Worm (Caenorhabditis elegans): ENCODE results near the gene gbas-1.

ce11 chrII:2480099-2480498 is 24.6 kb upstream of the gbas-1 start, which contains the start of gene F53G2.3:
- TF ChIP-seq npax-4 (tag; optimal IDR thresholded peaks at IDR 0.05) (no peak), ceh-19 (GFP tag; optimal IDR thresholded peaks at IDR 0.05) (no peak), fkh-10 (GFP tag; optimal IDR thresholded peaks at IDR 0.05) (no peak), unc-86 (tag; optimal IDR thresholded peaks at IDR 0.05) (no peak), tbx-2 (tag; optimal IDR thresholded peaks at IDR 0.05) (no peak), unc-55 (GFP tag; optimal IDR thresholded peaks at IDR 0.05) (no peak), pag-3 (tag; optimal IDR thresholded peaks at IDR 0.05; ENCODE audit: borderline replicate concordance) (no peak), sox-4 (tag; optimal IDR thresholded peaks at IDR 0.05) (no peak), elt-2 (tag; optimal IDR thresholded peaks at IDR 0.05) (no peak), nhr-11 (tag; optimal IDR thresholded peaks at IDR 0.05) (no peak), unc-3 (GFP tag; conservative IDR thresholded peaks at IDR 0.05) (no peak), unc-3 (tag; optimal IDR thresholded peaks at IDR 0.05) (no peak), ceh-2 (tag; optimal IDR thresholded peaks at IDR 0.05) (no peak), C38D4.7 (GFP tag; optimal IDR thresholded peaks at IDR 0.05) (no peak)
